Fruit fly (Drosophila melanogaster) whole organism, embryonic: ENCODE results near the gene CG4230.
A peak's percentile ranks its signal among the peaks of the same experiment; 100 is the strongest.

Source experiments
- CG10543 ChIP-seq: fragments of 200-800 bp; sonication (Bioruptor generic); optimal IDR thresholded peaks from 3 replicates; lab custom pipeline; 2017; ENCODE audit warnings: missing biosample characterization, mild to moderate bottlenecking, missing genetic modification characterization, moderate library complexity
- CG10959 ChIP-seq: fragments of 200-800 bp; sonication (Bioruptor generic); IDR thresholded peaks from 2 replicates; pipeline ENCODE4 v1.3.6; 2022; ENCODE audit warnings: missing biosample characterization, missing genetic modification characterization
- CG11398 ChIP-seq: fragments of 200-800 bp; sonication (Bioruptor generic); optimal IDR thresholded peaks from 2 replicates; lab custom pipeline; 2016; ENCODE audit warnings: missing biosample characterization, missing genetic modification characterization
- CG13296 ChIP-seq: fragments of 200-800 bp; sonication (Bioruptor generic); optimal IDR thresholded peaks from 3 replicates; lab custom pipeline; 2018; ENCODE audit warnings: missing biosample characterization, mild to moderate bottlenecking, missing genetic modification characterization
- CG13424 ChIP-seq: fragments of 200-800 bp; sonication (Bioruptor generic); optimal IDR thresholded peaks from 2 replicates; lab custom pipeline; 2019; ENCODE audit warnings: missing biosample characterization, mild to moderate bottlenecking, missing genetic modification characterization, moderate library complexity
- CG14014 ChIP-seq: fragments of 200-800 bp; sonication (Bioruptor generic); IDR thresholded peaks from 2 replicates; pipeline ENCODE4 v1.3.6; 2022; ENCODE audit warnings: missing biosample characterization, missing genetic modification characterization
- CG14441 ChIP-seq: fragments of 200-800 bp; sonication (Bioruptor generic); IDR thresholded peaks from 2 replicates; pipeline ENCODE4 v1.3.6; 2022; ENCODE audit warnings: missing biosample characterization, missing genetic modification characterization
- CG14860 ChIP-seq: fragments of 200-800 bp; sonication (Bioruptor generic); IDR thresholded peaks from 3 replicates; pipeline ENCODE4 v1.3.6; 2022; ENCODE audit warnings: missing biosample characterization, missing genetic modification characterization; ENCODE audit not compliant: partially characterized antibody
- CG15073 ChIP-seq: fragments of 200-800 bp; sonication (Bioruptor generic); optimal IDR thresholded peaks from 2 replicates; lab custom pipeline; 2016; ENCODE audit warnings: missing biosample characterization, missing genetic modification characterization
- CG17361 ChIP-seq: fragments of 200-800 bp; sonication (Bioruptor generic); IDR thresholded peaks from 3 replicates; pipeline ENCODE4 v1.3.6; 2022; ENCODE audit warnings: missing biosample characterization, missing genetic modification characterization
- CG18476 ChIP-seq: fragments of 200-800 bp; sonication (Bioruptor generic); optimal IDR thresholded peaks from 2 replicates; lab custom pipeline; 2016; ENCODE audit warnings: missing biosample characterization, mild to moderate bottlenecking, missing genetic modification characterization
- CG18599 ChIP-seq: fragments of 200-800 bp; sonication (Bioruptor generic); optimal IDR thresholded peaks from 3 replicates; lab custom pipeline; 2017; ENCODE audit warnings: missing biosample characterization, missing genetic modification characterization, mild to moderate bottlenecking, moderate library complexity, missing genetic modification reagents
- CG2120 ChIP-seq: fragments of 200-800 bp; sonication (Bioruptor generic); optimal IDR thresholded peaks from 3 replicates; lab custom pipeline; 2016; ENCODE audit warnings: missing biosample characterization, missing genetic modification characterization
- CG2712 ChIP-seq: fragments of 200-800 bp; optimal IDR thresholded peaks from 3 replicates; lab custom pipeline; 2019; ENCODE audit warnings: missing biosample characterization, mild to moderate bottlenecking, missing genetic modification characterization, moderate library complexity
- CG31365 ChIP-seq: fragments of 200-800 bp; sonication (Bioruptor generic); optimal IDR thresholded peaks from 2 replicates; lab custom pipeline; 2018; ENCODE audit warnings: missing biosample characterization, mild to moderate bottlenecking, missing genetic modification characterization
- CG4820 ChIP-seq: fragments of 200-800 bp; sonication (Bioruptor generic); optimal IDR thresholded peaks from 3 replicates; lab custom pipeline; 2016; ENCODE audit warnings: missing biosample characterization, missing genetic modification characterization
- CG6854 ChIP-seq: fragments of 200-800 bp; sonication (Bioruptor generic); optimal IDR thresholded peaks from 3 replicates; lab custom pipeline; 2017; ENCODE audit warnings: missing biosample characterization, mild to moderate bottlenecking, missing genetic modification characterization
- CG7556 ChIP-seq: fragments of 200-800 bp; sonication (Bioruptor generic); optimal IDR thresholded peaks from 2 replicates; lab custom pipeline; 2017; ENCODE audit warnings: missing biosample characterization, mild to moderate bottlenecking, missing genetic modification characterization
- CG8290 ChIP-seq, 3 experiments: fragments of 200-800 bp; sonication (Bioruptor generic); optimal IDR thresholded peaks; 2 replicates each; lab custom pipeline; 2016 to 2019; ENCODE audit warnings: missing biosample characterization in 3 of 3, missing genetic modification characterization in 3 of 3, mild to moderate bottlenecking in 2 of 3, moderate library complexity in 1 of 3
- CG8388 ChIP-seq: fragments of 200-800 bp; sonication (Bioruptor generic); optimal IDR thresholded peaks from 2 replicates; lab custom pipeline; 2019; ENCODE audit warnings: missing biosample characterization, mild to moderate bottlenecking, missing genetic modification characterization, moderate library complexity
- CkIIα-i1 ChIP-seq: fragments of 200-800 bp; sonication (Bioruptor generic); IDR thresholded peaks from 2 replicates; pipeline ENCODE4 v1.3.6; 2022; ENCODE audit warnings: missing biosample characterization, missing genetic modification characterization
- HLH54F ChIP-seq: fragments of 200-800 bp; sonication (Bioruptor generic); optimal IDR thresholded peaks from 3 replicates; lab custom pipeline; 2016; ENCODE audit warnings: missing biosample characterization, missing genetic modification characterization
- Hr78 ChIP-seq, 2 experiments: fragments of 200-800 bp in 1 of 2; fragments of >200 bp in 1 of 2; sonication (Bioruptor generic) in 1 of 2; optimal IDR thresholded peaks; 2 replicates each; lab custom pipeline; 2017 to 2019; ENCODE audit warnings: missing biosample characterization in 2 of 2, missing genetic modification characterization in 2 of 2, mild to moderate bottlenecking in 1 of 2, moderate library complexity in 1 of 2
- Lpt ChIP-seq: fragments of >200 bp; optimal IDR thresholded peaks from 2 replicates; lab custom pipeline; 2018; ENCODE audit warnings: missing biosample characterization, missing genetic modification characterization
- TFAM ChIP-seq: fragments of 200-800 bp; sonication (Bioruptor generic); optimal IDR thresholded peaks from 2 replicates; lab custom pipeline; 2017; ENCODE audit warnings: missing biosample characterization, missing genetic modification characterization, inconsistent platforms
- Trl ChIP-seq, 3 experiments: fragments of >200 bp in 2 of 3; fragments of 200-800 bp in 1 of 3; sonication (Bioruptor generic) in 1 of 3; optimal IDR thresholded peaks; 2 replicates in 1 of 3; 3 replicates in 2 of 3; lab custom pipeline; 2016 to 2017; ENCODE audit warnings: missing biosample characterization in 1 of 3, missing genetic modification characterization in 1 of 3
- abd-A ChIP-seq: fragments of 200-800 bp; sonication (Bioruptor generic); optimal IDR thresholded peaks from 3 replicates; lab custom pipeline; 2019; ENCODE audit warnings: missing biosample characterization, mild to moderate bottlenecking, missing genetic modification characterization, moderate library complexity
- btn ChIP-seq: fragments of 200-800 bp; sonication (Bioruptor generic); optimal IDR thresholded peaks from 2 replicates; lab custom pipeline; 2016; ENCODE audit warnings: missing biosample characterization, missing genetic modification characterization
- chinmo ChIP-seq: fragments of 200-800 bp; sonication (Bioruptor generic); IDR thresholded peaks from 4 replicates; pipeline ENCODE4 v1.3.6; 2022; ENCODE audit warnings: missing biosample characterization, missing genetic modification characterization; ENCODE audit not compliant: partially characterized antibody
- cwo ChIP-seq: fragments of 200-800 bp; sonication (Bioruptor generic); optimal IDR thresholded peaks from 3 replicates; lab custom pipeline; 2017; ENCODE audit warnings: missing biosample characterization, missing genetic modification characterization, mild to moderate bottlenecking, moderate library complexity, missing genetic modification reagents
- dysf ChIP-seq: fragments of 200-800 bp; sonication (Bioruptor generic); IDR thresholded peaks from 3 replicates; pipeline ENCODE4 v1.3.6; 2022; ENCODE audit warnings: missing biosample characterization, missing genetic modification characterization
- ewg ChIP-seq: fragments of 200-800 bp; sonication (Bioruptor generic); optimal IDR thresholded peaks from 3 replicates; lab custom pipeline; 2017; ENCODE audit warnings: mild to moderate bottlenecking, missing biosample characterization, missing genetic modification reagents, missing genetic modification characterization
- fru ChIP-seq: fragments of >200 bp; optimal IDR thresholded peaks from 2 replicates; lab custom pipeline; 2017
- gcm ChIP-seq: fragments of 200-800 bp; sonication (Bioruptor generic); optimal IDR thresholded peaks from 2 replicates; lab custom pipeline; 2019; ENCODE audit warnings: missing biosample characterization, mild to moderate bottlenecking, missing genetic modification characterization, moderate library complexity
- gro ChIP-seq: fragments of 200-800 bp; sonication (Bioruptor generic); optimal IDR thresholded peaks from 2 replicates; lab custom pipeline; 2016; ENCODE audit warnings: missing biosample characterization, missing genetic modification characterization
- hth ChIP-seq: fragments of >200 bp; optimal IDR thresholded peaks from 2 replicates; lab custom pipeline; 2017; ENCODE audit warnings: inconsistent platforms
- insv ChIP-seq, 2 experiments: fragments of 200-800 bp; sonication (Bioruptor generic); optimal IDR thresholded peaks; 3 replicates each; lab custom pipeline; 2016 to 2018; ENCODE audit warnings: missing biosample characterization in 2 of 2, missing genetic modification characterization in 2 of 2
- inv ChIP-seq: fragments of 200-800 bp; sonication (Bioruptor generic); IDR thresholded peaks from 2 replicates; pipeline ENCODE4 v1.3.6; 2022; ENCODE audit warnings: missing biosample characterization, missing genetic modification characterization; ENCODE audit not compliant: partially characterized antibody
- lola ChIP-seq, 3 experiments: fragments of >200 bp in 2 of 3; fragments of 200-800 bp in 1 of 3; sonication (Bioruptor generic) in 1 of 3; optimal IDR thresholded peaks; 2 replicates each; lab custom pipeline; 2017 to 2019; ENCODE audit warnings: missing biosample characterization in 3 of 3, missing genetic modification characterization in 3 of 3, mild to moderate bottlenecking in 1 of 3, moderate library complexity in 1 of 3
- nerfin-2 ChIP-seq: fragments of 200-800 bp; sonication (Bioruptor generic); IDR thresholded peaks from 2 replicates; pipeline ENCODE4 v1.3.6; 2022; ENCODE audit warnings: missing biosample characterization, missing genetic modification characterization; ENCODE audit not compliant: partially characterized antibody
- pho ChIP-seq: fragments of 200-800 bp; sonication (Bioruptor generic); optimal IDR thresholded peaks from 2 replicates; lab custom pipeline; 2016; ENCODE audit warnings: missing biosample characterization, missing genetic modification characterization
- pita ChIP-seq: fragments of 200-800 bp; sonication (Bioruptor generic); optimal IDR thresholded peaks from 2 replicates; lab custom pipeline; 2017; ENCODE audit warnings: missing biosample characterization, mild to moderate bottlenecking, missing genetic modification characterization
- pzg ChIP-seq: fragments of 200-800 bp; sonication (Bioruptor generic); optimal IDR thresholded peaks from 3 replicates; lab custom pipeline; 2018; ENCODE audit warnings: missing biosample characterization, mild to moderate bottlenecking, missing genetic modification characterization, moderate library complexity
- sens ChIP-seq: fragments of 200-800 bp; sonication (Bioruptor generic); peaks from one replicate; lab custom pipeline; 2016; ENCODE audit warnings: missing biosample characterization, missing genetic modification characterization
- shn ChIP-seq: fragments of 200-800 bp; sonication (Bioruptor generic); optimal IDR thresholded peaks from 3 replicates; lab custom pipeline; 2016; ENCODE audit warnings: missing biosample characterization, missing genetic modification characterization
- tx ChIP-seq: fragments of 200-800 bp; sonication (Bioruptor generic); optimal IDR thresholded peaks from 2 replicates; lab custom pipeline; 2016; ENCODE audit warnings: missing biosample characterization, missing genetic modification characterization
- unpg ChIP-seq: fragments of 200-800 bp; sonication (Bioruptor generic); optimal IDR thresholded peaks from 3 replicates; lab custom pipeline; 2018; ENCODE audit warnings: missing biosample characterization, mild to moderate bottlenecking, missing genetic modification characterization, moderate library complexity
- zfh2 ChIP-seq: fragments of 200-800 bp; sonication (Bioruptor generic); optimal IDR thresholded peaks from 2 replicates; lab custom pipeline; 2016; ENCODE audit warnings: missing biosample characterization, missing genetic modification characterization

Gene CG4230

DNA sequence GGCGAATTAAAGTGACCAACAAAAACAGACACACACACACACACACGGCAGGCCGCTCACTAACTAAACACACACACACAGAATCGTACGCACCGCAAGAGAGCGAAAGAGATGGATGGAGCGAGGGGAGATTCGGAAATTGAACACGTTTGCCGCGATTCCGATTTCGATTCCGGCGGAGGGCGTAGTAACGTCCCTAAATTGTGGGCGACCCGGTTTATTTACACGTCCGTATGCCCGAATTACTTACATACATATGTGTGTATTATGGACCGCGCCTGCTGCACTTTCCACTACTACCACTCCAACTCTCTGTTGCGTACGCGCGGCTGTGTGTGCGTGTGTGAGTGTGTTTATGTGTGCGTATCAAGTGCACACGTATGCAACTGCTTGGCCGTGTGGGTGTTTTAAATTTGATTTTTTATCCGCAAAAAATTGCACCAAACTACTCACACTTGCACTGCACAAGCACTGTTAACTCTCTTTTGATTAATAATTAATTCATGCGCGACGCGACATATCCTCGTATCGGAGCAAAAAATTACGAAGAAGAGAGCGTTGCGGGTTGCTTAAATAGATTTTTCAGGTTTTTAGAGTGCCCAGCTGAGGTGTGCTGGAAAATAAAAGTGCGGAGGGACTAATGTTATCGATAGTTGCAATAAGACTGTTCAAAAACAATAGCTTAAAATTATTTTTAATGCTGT, 2.9 kb upstream of the CG4230 start, which contains the start of gene Pgant5 (continued):
- peak; percentile 35 for TF ChIP-seq ewg (GFP tag; lab: Kevin White, UChicago)
- 0 out of 4 replicates have a peak, but pooled peaks have one; percentile 79 for TF ChIP-seq chinmo (GFP tag; lab: Robert Waterston, UW)
- TF ChIP-seq Trl (optimal IDR thresholded peaks at IDR 0.05; lab: Kevin White, UChicago) = peak; percentile 31 to 69
- TF ChIP-seq Trl (GFP tag; optimal IDR thresholded peaks at IDR 0.05; lab: Kevin White, UChicago) = peak; percentile 15
- no peak for TF ChIP-seq fru
- TF ChIP-seq CG10543 (GFP tag; lab: Kevin White, UChicago) = peak; percentile 26
- TF ChIP-seq CG13296 (GFP tag; lab: Kevin White, UChicago) = peak; percentile 9
- peak; percentile 20; the same call in 1 of the 2 replicates for TF ChIP-seq inv
- TF ChIP-seq insv (GFP tag; optimal IDR thresholded peaks at IDR 0.05; lab: Kevin White, UChicago) = peak in 1 of 2 experiments; percentile 90
- TF ChIP-seq cwo (GFP tag; lab: Kevin White, UChicago) = peak; percentile 45
- TF ChIP-seq gcm (GFP tag; lab: Kevin White, UChicago) = peak; percentile 55
- peak; percentile 43; the same call in 1 of the 3 replicates for TF ChIP-seq CG17361
- no peak for TF ChIP-seq CG31365 (tag; lab: Kevin White, UChicago)
- TF ChIP-seq CG11398 (GFP tag; lab: Kevin White, UChicago) = peak; percentile 22
- TF ChIP-seq CG13424 (tag; lab: Kevin White, UChicago) = no peak
- peak; percentile 36 for TF ChIP-seq pzg (GFP tag; lab: Kevin White, UChicago)
- peak; percentile 14 for TF ChIP-seq CG2120 (GFP tag; lab: Kevin White, UChicago)
- TF ChIP-seq CG6854 = no peak
- peak; percentile 6 for TF ChIP-seq zfh2
- no peak for TF ChIP-seq nerfin-2 (GFP tag; lab: Robert Waterston, UW)
- TF ChIP-seq HLH54F (GFP tag; lab: Kevin White, UChicago) = peak; percentile 4
- no peak for TF ChIP-seq dysf (GFP tag; lab: Robert Waterston, UW)
- TF ChIP-seq CG18476 (GFP tag; lab: Kevin White, UChicago) = peak; percentile 100
- TF ChIP-seq CG14014 (GFP tag; lab: Robert Waterston, UW) = 0 out of 2 replicates have a peak, but pooled peaks have one; percentile 30
- no peak for TF ChIP-seq CG14441 (GFP tag; lab: Robert Waterston, UW)
- TF ChIP-seq CG7556 (GFP tag; lab: Kevin White, UChicago) = peak; percentile 12
- no peak for TF ChIP-seq CG8290 (GFP tag; optimal IDR thresholded peaks at IDR 0.05; lab: Kevin White, UChicago)
- peak in 1 of 2 experiments; percentile 35 for TF ChIP-seq CG8290 (tag; optimal IDR thresholded peaks at IDR 0.05; lab: Kevin White, UChicago)
- peak; percentile 41 for TF ChIP-seq CG18599
- TF ChIP-seq lola (GFP tag; optimal IDR thresholded peaks at IDR 0.05; lab: Kevin White, UChicago) = peak in 1 of 3 experiments; percentile 21
- TF ChIP-seq unpg (GFP tag; lab: Kevin White, UChicago) = peak; percentile 3
- no peak for TF ChIP-seq CG8388 (GFP tag; lab: Kevin White, UChicago)
- TF ChIP-seq CG4820 (GFP tag; lab: Kevin White, UChicago) = no peak
- TF ChIP-seq pita (GFP tag; lab: Kevin White, UChicago) = no peak
- peak; percentile 80 for TF ChIP-seq sens (GFP tag; lab: Kevin White, UChicago)
- TF ChIP-seq Hr78 (GFP tag; optimal IDR thresholded peaks at IDR 0.05; lab: Kevin White, UChicago) = peak in 1 of 2 experiments; percentile 24
- peak; percentile 43 for TF ChIP-seq abd-A (tag; lab: Kevin White, UChicago)
- TF ChIP-seq CG14860 (GFP tag; lab: Robert Waterston, UW) = peak; percentile 61; the same call in 1 of the 3 replicates
- TF ChIP-seq CG15073 = no peak
- no peak for TF ChIP-seq shn (GFP tag; lab: Kevin White, UChicago)
- TF ChIP-seq gro (GFP tag; lab: Kevin White, UChicago) = peak; percentile 37
- no peak for TF ChIP-seq Lpt (GFP tag; lab: Kevin White, UChicago)
- TF ChIP-seq TFAM = no peak
- TF ChIP-seq hth (lab: Kevin White, UChicago) = no peak
- no peak for TF ChIP-seq CG10959 (GFP tag; lab: Robert Waterston, UW)
- TF ChIP-seq btn (GFP tag; lab: Kevin White, UChicago) = peak; percentile 16
- TF ChIP-seq CG2712 (tag; lab: Kevin White, UChicago) = peak; percentile 16
- no peak for TF ChIP-seq CkIIα-i1 (GFP tag; lab: Robert Waterston, UW)
- TF ChIP-seq tx = peak; percentile 3
- peak; percentile 24 for TF ChIP-seq pho
